Worm (Caenorhabditis elegans) whole organism, L4/young adult: ENCODE results near the gene F22F4.9.

Experiments used
- W03F9.2 ChIP-seq: fragments of 150-350 bp; optimal IDR thresholded peaks from 2 replicates; lab custom pipeline; 2014; ENCODE audit warnings: missing biosample characterization, missing genetic modification characterization
- dao-5 ChIP-seq: sonication (generic microtip); optimal IDR thresholded peaks from 2 replicates; lab custom pipeline; 2016; ENCODE audit warnings: missing genotype, missing genetic modification characterization, moderate library complexity, missing compliant biosample characterization

DNA sequence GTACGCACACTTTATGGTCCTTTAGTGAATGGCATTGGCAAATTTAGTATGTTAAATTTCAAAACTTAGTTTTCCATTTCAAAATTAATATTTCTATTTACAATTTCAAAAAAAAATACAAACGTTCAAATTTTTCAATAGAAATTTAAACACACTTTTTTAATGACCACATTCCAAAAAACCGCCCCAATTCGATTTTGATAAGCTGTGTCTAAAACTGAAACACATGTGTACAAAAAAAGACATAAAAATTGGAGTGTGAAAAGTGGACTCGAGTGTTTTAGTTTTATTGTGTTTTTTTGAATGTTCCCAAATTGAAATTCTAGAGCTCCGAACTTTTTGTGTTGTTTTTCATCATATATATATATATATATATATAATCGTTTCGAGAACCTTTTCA lies 23.6 kb downstream of the F22F4.9 start:
- no peak for TF ChIP-seq dao-5 (tag; lab: Kevin White, UChicago)
- no peak for TF ChIP-seq W03F9.2 (tag; lab: Kevin White, UChicago)
